Worm (Caenorhabditis elegans) whole organism, late embryonic: ENCODE data around the gene irld-67.

Experiments
- ama-1 ChIP-seq: fragments of 150-350 bp; optimal IDR thresholded peaks from 2 replicates; lab custom pipeline; 2014
- nhr-11 ChIP-seq: fragments of 150-350 bp; optimal IDR thresholded peaks from 2 replicates; lab custom pipeline; 2014; ENCODE audit warnings: missing biosample characterization, missing genetic modification characterization
- pqm-1 ChIP-seq: sonication (generic microtip); optimal IDR thresholded peaks from 2 replicates; lab custom pipeline; 2016; ENCODE audit warnings: missing genetic modification characterization, missing compliant biosample characterization
- sox-2 ChIP-seq: fragments of 200-800 bp; sonication (Bioruptor generic); IDR thresholded peaks from 2 replicates; pipeline ENCODE4 v1.3.6; 2022; ENCODE audit warnings: missing genetic modification reagents, missing genetic modification characterization, missing compliant biosample characterization

DNA sequence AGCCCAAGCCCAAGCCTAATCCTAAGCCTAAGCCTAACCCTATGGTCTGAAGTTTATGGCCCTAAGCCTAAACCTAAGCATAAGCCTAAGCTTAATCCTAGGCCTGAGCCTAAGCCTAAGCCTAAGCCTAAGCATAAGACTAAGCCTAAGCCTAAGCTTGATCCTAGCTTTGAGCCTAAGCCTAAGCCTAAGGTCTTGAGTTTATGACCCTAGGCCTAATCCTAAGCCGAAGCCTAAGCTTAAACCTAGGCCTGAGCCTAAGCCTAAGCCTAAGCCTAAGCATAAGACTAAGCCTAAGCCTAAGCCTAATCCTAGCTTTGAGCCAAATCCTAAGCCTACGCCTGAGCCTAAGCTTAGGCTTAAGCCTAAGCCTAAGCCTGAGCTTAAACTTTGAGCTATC lies 44.8 kb upstream of the irld-67 start:
- TF ChIP-seq sox-2 (GFP tag; lab: Robert Waterston, UW) (no peak), pqm-1 (no peak), ama-1 (lab: Kevin White, UChicago) (no peak), nhr-11 (no peak)
